Fruit fly (Drosophila melanogaster): ENCODE measurements around the gene ND-13B.

ND-13B gene

DNA sequence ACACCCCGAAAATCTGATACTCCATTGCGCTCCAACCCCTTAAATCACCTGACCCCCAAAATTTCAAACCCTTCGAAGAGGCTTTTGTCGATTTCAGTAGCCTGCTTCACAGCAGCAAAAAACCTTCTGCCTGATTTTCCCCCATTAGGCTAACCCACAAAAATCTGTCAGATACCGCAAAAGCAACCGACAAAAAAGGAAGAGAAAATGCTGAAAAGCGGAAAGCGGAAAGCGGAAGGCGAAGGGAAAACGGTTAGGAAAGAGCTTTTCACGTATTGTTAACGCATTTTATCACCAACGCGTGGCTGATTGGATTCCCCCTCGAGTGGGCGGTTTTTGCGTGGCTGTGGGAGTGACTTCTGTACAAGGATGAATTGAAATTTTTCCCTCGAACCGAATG, 48.3 kb upstream of the ND-13B start:
- TF ChIP-seq ey (GFP tag; optimal IDR thresholded peaks at IDR 0.05), result no peak
- no peak for TF ChIP-seq Rel (GFP tag; optimal IDR thresholded peaks at IDR 0.05)
- TF ChIP-seq Rel (tag; optimal IDR thresholded peaks at IDR 0.05), result peak; percentile 28
- no peak for TF ChIP-seq jim (GFP tag; optimal IDR thresholded peaks at IDR 0.05)

DNA sequence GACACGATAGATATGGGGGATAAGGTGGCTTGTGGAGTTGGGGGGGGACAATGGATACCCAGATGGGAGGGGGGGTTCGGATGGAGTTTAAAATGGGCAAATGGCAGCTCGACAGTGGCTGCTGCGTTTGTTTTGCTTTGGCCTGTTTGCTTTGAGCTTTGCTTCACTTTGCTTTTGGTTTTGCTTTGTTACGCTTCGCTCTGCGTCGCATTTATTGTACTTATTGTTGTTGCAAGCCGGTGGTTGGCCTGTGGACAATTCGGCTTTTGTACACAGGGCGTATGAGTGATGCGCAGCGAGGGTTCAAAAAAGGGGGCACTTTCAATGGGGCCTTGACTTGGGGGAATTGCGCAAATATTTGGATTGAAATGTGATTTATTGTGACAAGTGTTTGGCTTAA, 47.2 kb upstream of the ND-13B start:
- TF ChIP-seq Hnf4 (GFP tag; optimal IDR thresholded peaks at IDR 0.05), result no peak
- TF ChIP-seq GATAd (GFP tag; optimal IDR thresholded peaks at IDR 0.05), result no peak
- no peak for TF ChIP-seq Rel (GFP tag; optimal IDR thresholded peaks at IDR 0.05)
- TF ChIP-seq Rel (tag; optimal IDR thresholded peaks at IDR 0.05), result peak; percentile 2
- no peak for TF ChIP-seq Vsx2 (GFP tag; optimal IDR thresholded peaks at IDR 0.05; ENCODE audit: partially characterized antibody)
- no peak for TF ChIP-seq Dif (GFP tag; optimal IDR thresholded peaks at IDR 0.05; ENCODE audit: partially characterized antibody)
- TF ChIP-seq usp (GFP tag; optimal IDR thresholded peaks at IDR 0.05), result no peak
- TF ChIP-seq sage (GFP tag; optimal IDR thresholded peaks at IDR 0.05), result no peak
- no peak for TF ChIP-seq sv (GFP tag; optimal IDR thresholded peaks at IDR 0.05)
- no peak for TF ChIP-seq N (GFP tag; optimal IDR thresholded peaks at IDR 0.05)
- no peak for TF ChIP-seq Abd-B (GFP tag; optimal IDR thresholded peaks at IDR 0.05)
- TF ChIP-seq psq (GFP tag; optimal IDR thresholded peaks at IDR 0.05), result no peak
- peak; percentile 76 for TF ChIP-seq Hr83 (GFP tag; optimal IDR thresholded peaks at IDR 0.05; ENCODE audit: poor library complexity, severe bottlenecking)

dm6 chr3L:10740707-10741106, 46.8 kb upstream of the ND-13B start:
- TF ChIP-seq foxo (GFP tag; optimal IDR thresholded peaks at IDR 0.05) (peak in 1 of 2 experiments; percentile 45), dmrt93B (GFP tag; optimal IDR thresholded peaks at IDR 0.05) (peak; percentile 25), woc (GFP tag; optimal IDR thresholded peaks at IDR 0.05) (peak; percentile 34), h (GFP tag; optimal IDR thresholded peaks at IDR 0.05) (peak; percentile 45), lola (GFP tag; optimal IDR thresholded peaks at IDR 0.05) (no peak), rgr (GFP tag; optimal IDR thresholded peaks at IDR 0.05) (peak; percentile 49), brk (GFP tag; optimal IDR thresholded peaks at IDR 0.05) (peak; percentile 18), psq (GFP tag; optimal IDR thresholded peaks at IDR 0.05) (peak; percentile 16), GATAd (GFP tag; optimal IDR thresholded peaks at IDR 0.05) (no peak), HLH106 (tag; optimal IDR thresholded peaks at IDR 0.05) (peak; percentile 59), Hr83 (GFP tag; optimal IDR thresholded peaks at IDR 0.05; ENCODE audit: poor library complexity, severe bottlenecking) (no peak), Hr78 (GFP tag; optimal IDR thresholded peaks at IDR 0.05) (no peak), jim (GFP tag; optimal IDR thresholded peaks at IDR 0.05) (no peak), Vsx2 (GFP tag; optimal IDR thresholded peaks at IDR 0.05; ENCODE audit: partially characterized antibody) (no peak), ey (GFP tag; optimal IDR thresholded peaks at IDR 0.05) (no peak), Sp1 (GFP tag; optimal IDR thresholded peaks at IDR 0.05) (peak; percentile 58), OdsH (GFP tag; optimal IDR thresholded peaks at IDR 0.05) (peak; percentile 10)

- no peak for TF ChIP-seq Hr78 (GFP tag; optimal IDR thresholded peaks at IDR 0.05)
- TF ChIP-seq Rel (GFP tag; optimal IDR thresholded peaks at IDR 0.05), result peak; percentile 57
- TF ChIP-seq Rel (tag; optimal IDR thresholded peaks at IDR 0.05), result peak; percentile 27
- peak; percentile 95 for TF ChIP-seq dmrt93B (GFP tag; optimal IDR thresholded peaks at IDR 0.05)
- peak; percentile 69 for TF ChIP-seq CrebA (GFP tag; optimal IDR thresholded peaks at IDR 0.05; ENCODE audit: borderline replicate concordance)
- no peak for TF ChIP-seq lola (GFP tag; optimal IDR thresholded peaks at IDR 0.05)
- peak; percentile 97 for TF ChIP-seq fru (GFP tag; optimal IDR thresholded peaks at IDR 0.05)
- peak; percentile 95 for TF ChIP-seq ey (GFP tag; optimal IDR thresholded peaks at IDR 0.05)
- peak; percentile 89 for TF ChIP-seq Hnf4 (GFP tag; optimal IDR thresholded peaks at IDR 0.05)
- TF ChIP-seq pan (optimal IDR thresholded peaks at IDR 0.05), result no peak
- peak; percentile 73 for TF ChIP-seq Jra (GFP tag; optimal IDR thresholded peaks at IDR 0.05)
- TF ChIP-seq jim (GFP tag; optimal IDR thresholded peaks at IDR 0.05), result no peak
- TF ChIP-seq Dfd (GFP tag; optimal IDR thresholded peaks at IDR 0.05), result peak; percentile 57
- peak; percentile 43 for TF ChIP-seq Mio (GFP tag; optimal IDR thresholded peaks at IDR 0.05)
- TF ChIP-seq woc (GFP tag; optimal IDR thresholded peaks at IDR 0.05), result peak; percentile 93
- TF ChIP-seq dsf (GFP tag; optimal IDR thresholded peaks at IDR 0.05; ENCODE audit: borderline replicate concordance), result peak; percentile 57
- TF ChIP-seq br (GFP tag; optimal IDR thresholded peaks at IDR 0.05), result peak; percentile 96
- TF ChIP-seq Dif (GFP tag; optimal IDR thresholded peaks at IDR 0.05; ENCODE audit: partially characterized antibody), result peak; percentile 65
- TF ChIP-seq CG32264 (GFP tag; optimal IDR thresholded peaks at IDR 0.05), result peak; percentile 89
- peak; percentile 43 for TF ChIP-seq N (GFP tag; optimal IDR thresholded peaks at IDR 0.05)
- TF ChIP-seq GATAd (GFP tag; optimal IDR thresholded peaks at IDR 0.05), result no peak
- TF ChIP-seq dl (GFP tag; optimal IDR thresholded peaks at IDR 0.05; ENCODE audit: insufficient read depth in 1 of 2, partially characterized antibody in 2 of 2), result peak in 1 of 2 experiments; percentile 50
- TF ChIP-seq HLH106 (tag; optimal IDR thresholded peaks at IDR 0.05), result peak; percentile 88
- peak; percentile 90 for TF ChIP-seq sage (GFP tag; optimal IDR thresholded peaks at IDR 0.05)
- peak; percentile 95 for TF ChIP-seq CG9705 (GFP tag; optimal IDR thresholded peaks at IDR 0.05)
- peak; percentile 87 for TF ChIP-seq rgr (GFP tag; optimal IDR thresholded peaks at IDR 0.05)
- TF ChIP-seq Myc (optimal IDR thresholded peaks at IDR 0.05), result no peak
- no peak for TF ChIP-seq usp (GFP tag; optimal IDR thresholded peaks at IDR 0.05)
- peak; percentile 92 for TF ChIP-seq Sp1 (GFP tag; optimal IDR thresholded peaks at IDR 0.05)
- TF ChIP-seq psq (GFP tag; optimal IDR thresholded peaks at IDR 0.05), result peak; percentile 84
- TF ChIP-seq brk (GFP tag; optimal IDR thresholded peaks at IDR 0.05), result no peak
- peak; percentile 93 for TF ChIP-seq tai (GFP tag; optimal IDR thresholded peaks at IDR 0.05)
- no peak for TF ChIP-seq Abd-B (GFP tag; optimal IDR thresholded peaks at IDR 0.05)
- TF ChIP-seq sv (GFP tag; optimal IDR thresholded peaks at IDR 0.05), result peak; percentile 90
- peak; percentile 40 for TF ChIP-seq Hr83 (GFP tag; optimal IDR thresholded peaks at IDR 0.05; ENCODE audit: poor library complexity, severe bottlenecking)
Measured at dm6 chr3L:10739666-10740417, 45.9 kb upstream of the ND-13B start.

Data from whole organism, wandering third instar larva.